Fruit fly (Drosophila melanogaster) whole organism, embryonic: ENCODE results near the gene CG10581.

ENCODE experiments used
- Adf1 ChIP-seq: fragments of 200-800 bp; sonication (Bioruptor generic); IDR thresholded peaks from 2 replicates; pipeline ENCODE4 v1.3.6; 2022; ENCODE audit warnings: missing biosample characterization, missing genetic modification characterization
- Blimp-1 ChIP-seq: fragments of 200-800 bp; sonication (Bioruptor generic); optimal IDR thresholded peaks from 3 replicates; lab custom pipeline; 2018; ENCODE audit warnings: missing biosample characterization, missing genetic modification characterization, mild to moderate bottlenecking, moderate library complexity, missing genetic modification reagents
- Bteb2 ChIP-seq: fragments of 200-800 bp; sonication (Bioruptor generic); optimal IDR thresholded peaks from 2 replicates; lab custom pipeline; 2016; ENCODE audit warnings: missing biosample characterization, missing genetic modification characterization
- CG10209 ChIP-seq: fragments of 200-800 bp; sonication (Bioruptor generic); optimal IDR thresholded peaks from 3 replicates; lab custom pipeline; 2017; ENCODE audit warnings: missing biosample characterization, mild to moderate bottlenecking, missing genetic modification characterization, missing genetic modification reagents
- CG10431 ChIP-seq: fragments of 200-800 bp; sonication (Bioruptor generic); optimal IDR thresholded peaks from 3 replicates; lab custom pipeline; 2018; ENCODE audit warnings: missing biosample characterization, mild to moderate bottlenecking, missing genetic modification characterization
- CG10979 ChIP-seq: fragments of 200-800 bp; sonication (Bioruptor generic); optimal IDR thresholded peaks from 2 replicates; lab custom pipeline; 2018; ENCODE audit warnings: missing biosample characterization, mild to moderate bottlenecking, missing genetic modification characterization, moderate library complexity
- CG12942 ChIP-seq: fragments of 200-800 bp; sonication (Bioruptor generic); optimal IDR thresholded peaks from 3 replicates; lab custom pipeline; 2016; ENCODE audit warnings: missing biosample characterization, missing genetic modification characterization
- CG14441 ChIP-seq: fragments of 200-800 bp; sonication (Bioruptor generic); IDR thresholded peaks from 2 replicates; pipeline ENCODE4 v1.3.6; 2022; ENCODE audit warnings: missing biosample characterization, missing genetic modification characterization
- CG1792 ChIP-seq: fragments of 200-800 bp; sonication (Bioruptor generic); optimal IDR thresholded peaks from 2 replicates; lab custom pipeline; 2016; ENCODE audit warnings: missing biosample characterization, missing genetic modification characterization
- CG1832 ChIP-seq: fragments of 200-800 bp; sonication (Bioruptor generic); optimal IDR thresholded peaks from 2 replicates; lab custom pipeline; 2017; ENCODE audit warnings: missing biosample characterization, mild to moderate bottlenecking, missing genetic modification characterization, inconsistent platforms
- CG18599 ChIP-seq: fragments of 200-800 bp; sonication (Bioruptor generic); optimal IDR thresholded peaks from 3 replicates; lab custom pipeline; 2017; ENCODE audit warnings: missing biosample characterization, missing genetic modification characterization, mild to moderate bottlenecking, moderate library complexity, missing genetic modification reagents
- CG3065 ChIP-seq: fragments of 200-800 bp; sonication (Bioruptor generic); optimal IDR thresholded peaks from 2 replicates; lab custom pipeline; 2016; ENCODE audit warnings: missing biosample characterization, missing genetic modification characterization
- CG3163 ChIP-seq: fragments of 200-800 bp; sonication (Bioruptor generic); optimal IDR thresholded peaks from 3 replicates; lab custom pipeline; 2016; ENCODE audit warnings: missing biosample characterization, missing genetic modification characterization
- CG32767 ChIP-seq: fragments of 200-800 bp; sonication (Bioruptor generic); IDR thresholded peaks from 2 replicates; pipeline ENCODE4 v1.3.6; 2022; ENCODE audit warnings: missing biosample characterization, missing genetic modification characterization
- CG34422 ChIP-seq: fragments of 200-800 bp; sonication (Bioruptor generic); IDR thresholded peaks from 3 replicates; pipeline ENCODE4 v1.3.6; 2022; ENCODE audit warnings: missing biosample characterization, missing genetic modification characterization
- CG4820 ChIP-seq: fragments of 200-800 bp; sonication (Bioruptor generic); optimal IDR thresholded peaks from 3 replicates; lab custom pipeline; 2016; ENCODE audit warnings: missing biosample characterization, missing genetic modification characterization
- CG6272 ChIP-seq: fragments of 200-800 bp; sonication (Bioruptor generic); IDR thresholded peaks from 2 replicates; pipeline ENCODE4 v1.3.6; 2022; ENCODE audit warnings: missing biosample characterization, missing genetic modification characterization
- CG9817 ChIP-seq: fragments of 200-800 bp; sonication (Bioruptor generic); optimal IDR thresholded peaks from 2 replicates; lab custom pipeline; 2018; ENCODE audit warnings: missing biosample characterization, mild to moderate bottlenecking, missing genetic modification characterization, moderate library complexity
- CkIIα-i1 ChIP-seq: fragments of 200-800 bp; sonication (Bioruptor generic); IDR thresholded peaks from 2 replicates; pipeline ENCODE4 v1.3.6; 2022; ENCODE audit warnings: missing biosample characterization, missing genetic modification characterization
- Dad ChIP-seq: fragments of 200-800 bp; sonication (Bioruptor generic); optimal IDR thresholded peaks from 3 replicates; lab custom pipeline; 2016; ENCODE audit warnings: missing biosample characterization, missing genetic modification characterization
- H2.0 ChIP-seq: fragments of 200-800 bp; sonication (Bioruptor generic); IDR thresholded peaks from 2 replicates; pipeline ENCODE4 v1.3.6; 2022; ENCODE audit warnings: missing biosample characterization, missing genetic modification characterization
- Hr3 ChIP-seq: fragments of 200-800 bp; sonication (Bioruptor generic); optimal IDR thresholded peaks from 3 replicates; lab custom pipeline; 2016; ENCODE audit warnings: missing biosample characterization, missing genetic modification characterization
- Lpt ChIP-seq: fragments of >200 bp; optimal IDR thresholded peaks from 2 replicates; lab custom pipeline; 2018; ENCODE audit warnings: missing biosample characterization, missing genetic modification characterization
- Med ChIP-seq: fragments of 200-800 bp; sonication (Bioruptor generic); peaks from one replicate; lab custom pipeline; 2016; ENCODE audit warnings: missing biosample characterization, missing genetic modification characterization, mild to moderate bottlenecking, inconsistent platforms, moderate library complexity
- Meics ChIP-seq: fragments of 200-800 bp; sonication (Bioruptor generic); optimal IDR thresholded peaks from 2 replicates; lab custom pipeline; 2017; ENCODE audit warnings: missing biosample characterization, mild to moderate bottlenecking, missing genetic modification characterization
- PHDP ChIP-seq: fragments of 200-800 bp; sonication (Bioruptor generic); optimal IDR thresholded peaks from 3 replicates; lab custom pipeline; 2018; ENCODE audit warnings: missing biosample characterization, mild to moderate bottlenecking, missing genetic modification characterization, moderate library complexity
- Trl ChIP-seq, 3 experiments: fragments of >200 bp in 2 of 3; fragments of 200-800 bp in 1 of 3; sonication (Bioruptor generic) in 1 of 3; optimal IDR thresholded peaks; 2 replicates in 1 of 3; 3 replicates in 2 of 3; lab custom pipeline; 2016 to 2017; ENCODE audit warnings: missing biosample characterization in 1 of 3, missing genetic modification characterization in 1 of 3
- Usf ChIP-seq: fragments of 200-800 bp; sonication (Bioruptor generic); optimal IDR thresholded peaks from 2 replicates; lab custom pipeline; 2017; ENCODE audit warnings: missing genotype, missing biosample characterization, missing genetic modification characterization
- abd-A ChIP-seq: fragments of 200-800 bp; sonication (Bioruptor generic); optimal IDR thresholded peaks from 3 replicates; lab custom pipeline; 2019; ENCODE audit warnings: missing biosample characterization, mild to moderate bottlenecking, missing genetic modification characterization, moderate library complexity
- chm ChIP-seq: fragments of 200-800 bp; sonication (Bioruptor generic); IDR thresholded peaks from 2 replicates; pipeline ENCODE4 v1.3.6; 2022; ENCODE audit warnings: missing biosample characterization, missing genetic modification characterization
- ci ChIP-seq: fragments of 200-800 bp; sonication (Bioruptor generic); IDR thresholded peaks from 3 replicates; pipeline ENCODE4 v1.3.6; 2022; ENCODE audit warnings: missing biosample characterization, missing genetic modification characterization
- da ChIP-seq: fragments of 200-800 bp; sonication (Bioruptor generic); optimal IDR thresholded peaks from 2 replicates; lab custom pipeline; 2016; ENCODE audit warnings: missing biosample characterization, missing genetic modification characterization
- dm ChIP-seq: fragments of 200-800 bp; sonication (Bioruptor generic); optimal IDR thresholded peaks from 3 replicates; lab custom pipeline; 2016; ENCODE audit warnings: missing biosample characterization, missing genetic modification characterization
- dmrt11E ChIP-seq: fragments of 200-800 bp; sonication (Bioruptor generic); optimal IDR thresholded peaks from 3 replicates; lab custom pipeline; 2018; ENCODE audit warnings: missing biosample characterization, mild to moderate bottlenecking, missing genetic modification characterization, moderate library complexity
- gsb ChIP-seq: fragments of 200-800 bp; sonication (Bioruptor generic); IDR thresholded peaks from 2 replicates; pipeline ENCODE4 v1.3.6; 2022; ENCODE audit warnings: missing biosample characterization, missing genetic modification characterization
- jigr1 ChIP-seq: fragments of 200-800 bp; sonication (Bioruptor generic); IDR thresholded peaks from 3 replicates; pipeline ENCODE4 v1.3.6; 2022; ENCODE audit warnings: missing biosample characterization, missing genetic modification characterization
- lab ChIP-seq: fragments of 200-800 bp; sonication (Bioruptor generic); optimal IDR thresholded peaks from 3 replicates; lab custom pipeline; 2017; ENCODE audit warnings: missing biosample characterization, missing genetic modification characterization, mild to moderate bottlenecking, moderate library complexity, missing genetic modification reagents
- lov ChIP-seq, 2 experiments: fragments of 200-800 bp in 1 of 2; fragments of >200 bp in 1 of 2; sonication (Bioruptor generic) in 1 of 2; IDR thresholded peaks in 1 of 2; optimal IDR thresholded peaks in 1 of 2; 2 replicates in 1 of 2; 3 replicates in 1 of 2; pipeline versions ENCODE4 v1.3.6 to Lab custom; 2017 to 2022; ENCODE audit warnings: missing biosample characterization in 1 of 2, missing genetic modification characterization in 1 of 2
- pfk ChIP-seq: fragments of 200-800 bp; sonication (Bioruptor generic); optimal IDR thresholded peaks from 2 replicates; lab custom pipeline; 2018; ENCODE audit warnings: missing biosample characterization, mild to moderate bottlenecking, missing genetic modification characterization, moderate library complexity
- pho ChIP-seq: fragments of 200-800 bp; sonication (Bioruptor generic); optimal IDR thresholded peaks from 2 replicates; lab custom pipeline; 2016; ENCODE audit warnings: missing biosample characterization, missing genetic modification characterization
- pros ChIP-seq: fragments of 200-800 bp; sonication (Bioruptor generic); optimal IDR thresholded peaks from 3 replicates; lab custom pipeline; 2019; ENCODE audit warnings: missing biosample characterization, mild to moderate bottlenecking, missing genetic modification characterization, moderate library complexity
- pzg ChIP-seq: fragments of 200-800 bp; sonication (Bioruptor generic); optimal IDR thresholded peaks from 3 replicates; lab custom pipeline; 2018; ENCODE audit warnings: missing biosample characterization, mild to moderate bottlenecking, missing genetic modification characterization, moderate library complexity
- schlank ChIP-seq: fragments of 200-800 bp; sonication (Bioruptor generic); optimal IDR thresholded peaks from 2 replicates; lab custom pipeline; 2018; ENCODE audit warnings: missing biosample characterization, mild to moderate bottlenecking, missing genetic modification characterization
- sens ChIP-seq: fragments of 200-800 bp; sonication (Bioruptor generic); peaks from one replicate; lab custom pipeline; 2016; ENCODE audit warnings: missing biosample characterization, missing genetic modification characterization
- sima ChIP-seq: fragments of 200-800 bp; sonication (Bioruptor generic); optimal IDR thresholded peaks from 2 replicates; lab custom pipeline; 2016; ENCODE audit warnings: missing biosample characterization, missing genetic modification characterization
- sisA ChIP-seq: fragments of 200-800 bp; sonication (Bioruptor generic); IDR thresholded peaks from 2 replicates; pipeline ENCODE4 v1.3.6; 2022; ENCODE audit warnings: missing biosample characterization, missing genetic modification characterization
- tin ChIP-seq: fragments of 200-800 bp; sonication (Bioruptor generic); optimal IDR thresholded peaks from 3 replicates; lab custom pipeline; 2016; ENCODE audit warnings: missing biosample characterization, missing genetic modification characterization
- ttk ChIP-seq: fragments of 200-800 bp; sonication (Bioruptor generic); IDR thresholded peaks from 2 replicates; pipeline ENCODE4 v2.1.2; 2022; ENCODE audit warnings: missing biosample characterization, missing genetic modification characterization
- yki ChIP-seq: fragments of >200 bp; optimal IDR thresholded peaks from 3 replicates; lab custom pipeline; 2018

Gene CG10581

dm6 chr3L:21047734-21048657, 14.0 kb upstream of the CG10581 start (continued):
- TF ChIP-seq CG10431 (peak; percentile 8), Hr3 (GFP tag; lab: Kevin White, UChicago) (no peak), sens (GFP tag; lab: Kevin White, UChicago) (peak; percentile 81), pho (GFP tag; lab: Kevin White, UChicago) (no peak), chm (peak; percentile 20; the same call in 1 of the 2 replicates), CG9817 (no peak), gsb (no peak), sisA (GFP tag; lab: Robert Waterston, UW) (no peak), CG1832 (GFP tag; lab: Kevin White, UChicago) (peak; percentile 39), CG1792 (no peak), lov (optimal IDR thresholded peaks at IDR 0.05; lab: Kevin White, UChicago) (no peak), lov (GFP tag; IDR thresholded peaks at IDR 0.05; lab: Robert Waterston, UW) (no peak), Meics (GFP tag; lab: Kevin White, UChicago) (no peak), pros (GFP tag; lab: Kevin White, UChicago) (peak; percentile 23), schlank (tag; lab: Kevin White, UChicago) (no peak), tin (GFP tag; lab: Kevin White, UChicago) (no peak), CG3163 (GFP tag; lab: Kevin White, UChicago) (no peak), Dad (GFP tag; lab: Kevin White, UChicago) (no peak), PHDP (tag; lab: Kevin White, UChicago) (no peak), Usf (GFP tag; lab: Kevin White, UChicago) (no peak), jigr1 (GFP tag; lab: Robert Waterston, UW) (no peak), Adf1 (GFP tag; lab: Robert Waterston, UW) (peak; percentile 76), lab (GFP tag; lab: Kevin White, UChicago) (no peak), CG12942 (no peak), CG10209 (GFP tag; lab: Kevin White, UChicago) (no peak), Trl (optimal IDR thresholded peaks at IDR 0.05; lab: Kevin White, UChicago) (peak; percentile 85 to 94), Trl (GFP tag; optimal IDR thresholded peaks at IDR 0.05; lab: Kevin White, UChicago) (no peak), pzg (GFP tag; lab: Kevin White, UChicago) (no peak), CG6272 (GFP tag; lab: Robert Waterston, UW) (no peak), sima (no peak), abd-A (tag; lab: Kevin White, UChicago) (no peak), CG32767 (GFP tag; lab: Robert Waterston, UW) (peak; percentile 15; the same call in 1 of the 2 replicates), CG34422 (GFP tag; lab: Robert Waterston, UW) (no peak), ttk (no peak), H2.0 (no peak), Lpt (GFP tag; lab: Kevin White, UChicago) (no peak), dm (GFP tag; lab: Kevin White, UChicago) (no peak), CkIIα-i1 (GFP tag; lab: Robert Waterston, UW) (no peak), pfk (GFP tag; lab: Kevin White, UChicago) (no peak), dmrt11E (tag; lab: Kevin White, UChicago) (no peak), Blimp-1 (GFP tag; lab: Kevin White, UChicago) (no peak), CG3065 (GFP tag; lab: Kevin White, UChicago) (peak; percentile 56), yki (peak; percentile 82), CG18599 (peak; percentile 13), Med (GFP tag; lab: Kevin White, UChicago) (peak; percentile 60), ci (GFP tag; lab: Robert Waterston, UW) (no peak), CG14441 (GFP tag; lab: Robert Waterston, UW) (no peak), CG10979 (tag; lab: Kevin White, UChicago) (no peak), da (GFP tag; lab: Kevin White, UChicago) (no peak), Bteb2 (no peak), CG4820 (GFP tag; lab: Kevin White, UChicago) (no peak)
